Worm (Caenorhabditis elegans): Measurements from ENCODE around the gene math-37.
A peak's percentile ranks its signal among the peaks of the same experiment; 100 is the strongest.

The math-37 gene

DNA sequence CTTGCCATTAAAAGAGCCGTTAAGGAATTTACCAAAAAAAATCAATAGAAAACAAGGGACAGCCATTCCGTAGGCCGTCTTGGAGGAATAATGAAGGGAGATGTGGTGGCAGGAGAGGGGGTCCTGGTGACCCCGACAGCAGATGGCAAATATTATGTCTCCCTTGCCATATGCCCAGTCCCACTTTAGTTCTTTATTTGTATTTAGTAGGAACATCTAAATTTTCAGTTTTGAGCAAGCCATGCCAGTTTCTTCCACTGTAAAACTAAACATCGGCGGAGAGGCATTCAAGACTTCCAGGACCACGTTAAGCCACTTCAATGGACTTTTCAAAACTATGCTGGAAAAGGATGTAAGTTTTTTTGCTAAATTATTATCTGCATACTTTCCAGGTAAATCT is 15.2 kb upstream of the math-37 start, which contains the start of gene C40A11.4:
Gene C40A11.4 (plus strand): TSS at position 188 of the 400 bp plus-strand sequence.
- no peak for TF ChIP-seq elt-3 (tag; optimal IDR thresholded peaks at IDR 0.05)
- TF ChIP-seq peb-1 (tag; optimal IDR thresholded peaks at IDR 0.05), result no peak
- TF ChIP-seq ceh-16 (tag; optimal IDR thresholded peaks at IDR 0.05), result no peak
- TF ChIP-seq Y55F3AM.14 (GFP tag; optimal IDR thresholded peaks at IDR 0.05), result no peak
- TF ChIP-seq egl-27 (tag; optimal IDR thresholded peaks at IDR 0.05), result no peak
- no peak for TF ChIP-seq gmeb-1 (tag; optimal IDR thresholded peaks at IDR 0.05)
- TF ChIP-seq mdl-1 (tag; optimal IDR thresholded peaks at IDR 0.05), result no peak
- TF ChIP-seq unc-62 (GFP tag; optimal IDR thresholded peaks at IDR 0.05), result no peak
- TF ChIP-seq ZK546.5 (tag; optimal IDR thresholded peaks at IDR 0.05), result no peak
- no peak for TF ChIP-seq crh-2 (tag; optimal IDR thresholded peaks at IDR 0.05)
- TF ChIP-seq lin-13 (GFP tag; optimal IDR thresholded peaks at IDR 0.05), result no peak
- no peak for TF ChIP-seq nhr-77 (tag; optimal IDR thresholded peaks at IDR 0.05)
- no peak for TF ChIP-seq ztf-1 (GFP tag; conservative IDR thresholded peaks at IDR 0.05)
- no peak for TF ChIP-seq nhr-129 (tag; optimal IDR thresholded peaks at IDR 0.05)
- TF ChIP-seq dmd-4 (tag; optimal IDR thresholded peaks at IDR 0.05), result no peak
- no peak for TF ChIP-seq lsy-2 (tag; optimal IDR thresholded peaks at IDR 0.05)
- no peak for TF ChIP-seq snpc-4 (tag; optimal IDR thresholded peaks at IDR 0.05)
- no peak for TF ChIP-seq nhr-6 (tag; optimal IDR thresholded peaks at IDR 0.05)
- TF ChIP-seq lin-39 (tag; optimal IDR thresholded peaks at IDR 0.05), result no peak

ce11 chrII:2135604-2136003 is 13.6 kb upstream of the math-37 start, which contains the start of gene hpo-7:
Gene hpo-7, minus strand, starts transcription at chrII:2135704.
- TF ChIP-seq lsy-2 (tag; optimal IDR thresholded peaks at IDR 0.05) (no peak), nhr-10 (tag; optimal IDR thresholded peaks at IDR 0.05) (no peak), dmd-4 (tag; optimal IDR thresholded peaks at IDR 0.05) (no peak), mdl-1 (tag; optimal IDR thresholded peaks at IDR 0.05) (no peak), ztf-1 (GFP tag; conservative IDR thresholded peaks at IDR 0.05) (no peak), nhr-6 (tag; optimal IDR thresholded peaks at IDR 0.05) (no peak), aly-2 (tag; optimal IDR thresholded peaks at IDR 0.05) (no peak), ama-1 (optimal IDR thresholded peaks at IDR 0.05) (no peak), nhr-23 (tag; optimal IDR thresholded peaks at IDR 0.05) (no peak), peb-1 (tag; optimal IDR thresholded peaks at IDR 0.05) (no peak), F13H6.1 (tag; optimal IDR thresholded peaks at IDR 0.05) (no peak)

ce11 chrII:2130770-2131169 is 8.8 kb upstream of the math-37 start, which contains the start of gene sdz-28:
Gene sdz-28, plus strand, starts transcription at chrII:2131070.
- no peak for TF ChIP-seq fos-1 (tag; optimal IDR thresholded peaks at IDR 0.05)
- no peak for TF ChIP-seq unc-55 (GFP tag; optimal IDR thresholded peaks at IDR 0.05)
- TF ChIP-seq nhr-129 (tag; optimal IDR thresholded peaks at IDR 0.05), result no peak
- no peak for TF ChIP-seq nhr-10 (tag; optimal IDR thresholded peaks at IDR 0.05)
- TF ChIP-seq nhr-6 (tag; optimal IDR thresholded peaks at IDR 0.05), result no peak
- TF ChIP-seq R02D3.7 (tag; optimal IDR thresholded peaks at IDR 0.05), result no peak
- no peak for TF ChIP-seq nhr-77 (tag; optimal IDR thresholded peaks at IDR 0.05)
- TF ChIP-seq C34F6.9 (tag; optimal IDR thresholded peaks at IDR 0.05), result no peak
- TF ChIP-seq ceh-16 (tag; optimal IDR thresholded peaks at IDR 0.05), result no peak
- no peak for TF ChIP-seq nhr-237 (tag; optimal IDR thresholded peaks at IDR 0.05)
- no peak for TF ChIP-seq egl-27 (tag; optimal IDR thresholded peaks at IDR 0.05)
- no peak for TF ChIP-seq nhr-25 (tag; optimal IDR thresholded peaks at IDR 0.05)
- TF ChIP-seq mab-5 (tag; optimal IDR thresholded peaks at IDR 0.05), result no peak
- no peak for TF ChIP-seq zag-1 (tag; optimal IDR thresholded peaks at IDR 0.05)
- no peak for TF ChIP-seq gmeb-1 (tag; optimal IDR thresholded peaks at IDR 0.05)
- TF ChIP-seq Y55F3AM.14 (GFP tag; optimal IDR thresholded peaks at IDR 0.05), result no peak

DNA sequence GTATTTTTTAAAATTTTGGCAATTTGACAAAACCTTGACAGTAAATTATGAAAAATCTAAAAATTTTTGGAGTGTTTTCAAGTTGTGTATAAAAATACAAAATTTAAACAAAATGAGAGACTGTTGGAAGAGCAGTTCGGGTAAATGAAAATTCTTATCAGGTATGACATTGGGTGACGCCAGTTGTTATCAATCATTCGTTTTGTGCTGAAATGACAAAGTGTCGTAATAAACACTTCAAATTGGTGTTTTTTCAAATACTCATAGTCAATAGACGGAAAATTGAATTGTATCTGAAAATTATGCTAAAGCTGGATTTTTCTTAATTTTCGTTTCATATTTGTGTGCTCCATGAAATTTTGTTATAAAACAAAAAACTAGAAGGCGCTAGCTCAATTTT is 771 bp upstream of the math-37 start:
- TF ChIP-seq fos-1 (tag; optimal IDR thresholded peaks at IDR 0.05) (peak; percentile 76), lin-13 (GFP tag; optimal IDR thresholded peaks at IDR 0.05) (no peak)

DNA sequence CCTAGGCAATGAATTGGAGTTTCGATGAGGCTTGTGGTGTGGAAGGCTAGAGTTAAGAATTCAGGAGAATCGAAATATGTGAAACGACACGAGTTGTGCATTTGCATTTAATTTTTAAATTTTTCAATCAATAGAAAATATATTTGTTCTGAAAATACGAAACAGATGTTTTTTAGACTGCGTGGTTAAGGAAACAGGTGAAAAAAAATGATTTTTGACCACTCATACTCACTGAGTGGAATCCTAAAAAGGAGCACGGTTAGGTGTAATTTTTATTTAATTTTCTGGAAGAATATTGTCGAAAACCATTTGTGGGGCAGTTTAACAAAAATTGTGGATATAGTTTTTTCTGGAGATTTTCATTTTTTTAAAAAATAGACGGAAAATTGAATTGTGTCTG is 5.2 kb downstream of the math-37 start, which contains the start of gene srh-195:
Gene srh-195 (minus strand): TSS at position 101 of the 400 bp plus-strand sequence.
- TF ChIP-seq skn-1 (tag; optimal IDR thresholded peaks at IDR 0.05) (no peak), nhr-11 (tag; optimal IDR thresholded peaks at IDR 0.05) (no peak), lin-11 (tag; optimal IDR thresholded peaks at IDR 0.05) (no peak), sem-4 (tag; optimal IDR thresholded peaks at IDR 0.05) (no peak), blmp-1 (tag; optimal IDR thresholded peaks at IDR 0.05; ENCODE audit: insufficient read depth) (no peak), nhr-23 (tag; optimal IDR thresholded peaks at IDR 0.05) (no peak), alr-1 (tag; optimal IDR thresholded peaks at IDR 0.05) (no peak), unc-55 (GFP tag; optimal IDR thresholded peaks at IDR 0.05) (no peak), ama-1 (optimal IDR thresholded peaks at IDR 0.05) (no peak), nhr-25 (tag; optimal IDR thresholded peaks at IDR 0.05) (no peak), ztf-11 (tag; optimal IDR thresholded peaks at IDR 0.05) (no peak), C34F6.9 (tag; optimal IDR thresholded peaks at IDR 0.05) (no peak), nhr-10 (tag; optimal IDR thresholded peaks at IDR 0.05) (no peak), nhr-21 (tag; optimal IDR thresholded peaks at IDR 0.05) (no peak), peb-1 (tag; optimal IDR thresholded peaks at IDR 0.05) (no peak), lin-13 (GFP tag; optimal IDR thresholded peaks at IDR 0.05) (no peak), nhr-129 (tag; optimal IDR thresholded peaks at IDR 0.05) (no peak), unc-39 (tag; optimal IDR thresholded peaks at IDR 0.05) (no peak)

Data from whole organism, L2 larva.